Worm (Caenorhabditis elegans) whole organism, L4 larva: ENCODE data around the gene F49C12.12.

ENCODE experiments used
- D1046.2 ChIP-seq: fragments of 200-800 bp; sonication (Bioruptor generic); IDR thresholded peaks from 2 replicates; pipeline ENCODE4 v1.3.6; 2022; ENCODE audit warnings: missing genetic modification characterization, missing compliant biosample characterization
- F26F4.8 ChIP-seq: fragments of 200-800 bp; sonication (Bioruptor generic); conservative IDR thresholded peaks from 2 replicates; pipeline ENCODE4 v1.3.6; 2022; ENCODE audit warnings: missing genetic modification characterization, missing compliant biosample characterization
- T26A8.4 ChIP-seq: fragments of 200-800 bp; sonication (Bioruptor generic); IDR thresholded peaks from 2 replicates; pipeline ENCODE4 v1.3.6; 2022; ENCODE audit warnings: missing genetic modification characterization, missing compliant biosample characterization
- Y48G9A.11 ChIP-seq: fragments of 200-800 bp; sonication (Bioruptor generic); IDR thresholded peaks from 2 replicates; pipeline ENCODE4 v1.3.6; 2022; ENCODE audit warnings: missing genetic modification reagents, missing genetic modification characterization, missing compliant biosample characterization
- ZK337.2 ChIP-seq: fragments of 200-800 bp; sonication (Bioruptor generic); IDR thresholded peaks from 2 replicates; pipeline ENCODE4 v1.3.6; 2022; ENCODE audit warnings: missing genetic modification reagents, missing genetic modification characterization, missing compliant biosample characterization
- ceh-44 ChIP-seq: fragments of 200-800 bp; sonication (Bioruptor generic); IDR thresholded peaks from 2 replicates; pipeline ENCODE4 v1.3.6; 2022; ENCODE audit warnings: missing genetic modification reagents, missing genetic modification characterization, missing compliant biosample characterization
- ceh-62 ChIP-seq: sonication (generic microtip); optimal IDR thresholded peaks from 2 replicates; lab custom pipeline; 2017; ENCODE audit warnings: missing biosample characterization, missing genetic modification characterization
- daf-16 ChIP-seq, 3 experiments: sonication (generic microtip); optimal IDR thresholded peaks; 2 replicates each; lab custom pipeline; 2016 to 2017; ENCODE audit warnings: missing genetic modification characterization in 3 of 3, missing genetic modification reagents in 3 of 3, mild to moderate bottlenecking in 2 of 3, missing compliant biosample characterization in 2 of 3, missing biosample characterization in 1 of 3, moderate library complexity in 1 of 3
- dmd-8 ChIP-seq: fragments of 200-800 bp; sonication (Bioruptor generic); IDR thresholded peaks from 2 replicates; pipeline ENCODE4 v1.3.6; 2022; ENCODE audit warnings: missing genetic modification characterization, missing compliant biosample characterization
- dpl-1 ChIP-seq: fragments of 150-350 bp; optimal IDR thresholded peaks from 2 replicates; lab custom pipeline; 2014; ENCODE audit warnings: missing biosample characterization, missing genetic modification reagents, missing genetic modification characterization
- duxl-1 ChIP-seq: sonication (generic microtip); optimal IDR thresholded peaks from 2 replicates; lab custom pipeline; 2016; ENCODE audit warnings: mild to moderate bottlenecking, missing genetic modification characterization, moderate library complexity, missing compliant biosample characterization; ENCODE audit not compliant: poor library complexity
- egl-27 ChIP-seq: sonication (generic microtip); optimal IDR thresholded peaks from 3 replicates; lab custom pipeline; 2017; ENCODE audit warnings: missing biosample characterization, missing genetic modification reagents, missing genetic modification characterization
- fkh-10 ChIP-seq: fragments of 150-350 bp; optimal IDR thresholded peaks from 2 replicates; lab custom pipeline; 2014; ENCODE audit warnings: missing biosample characterization, missing genetic modification reagents, missing genetic modification characterization
- gei-8 ChIP-seq: fragments of 200-800 bp; sonication (Bioruptor generic); optimal IDR thresholded peaks from 2 replicates; lab custom pipeline; 2018; ENCODE audit warnings: mild to moderate bottlenecking, missing genetic modification characterization, missing compliant biosample characterization
- hif-1 ChIP-seq, 2 experiments: sonication (generic microtip); optimal IDR thresholded peaks; 2 replicates each; lab custom pipeline; 2016 to 2017; ENCODE audit warnings: missing compliant biosample characterization in 2 of 2, missing genetic modification characterization in 2 of 2, missing genetic modification reagents in 2 of 2, missing genotype in 2 of 2, mild to moderate bottlenecking in 1 of 2
- hlh-11 ChIP-seq: fragments of 200-800 bp; sonication (Bioruptor generic); optimal IDR thresholded peaks from 2 replicates; lab custom pipeline; 2018; ENCODE audit warnings: mild to moderate bottlenecking, missing genetic modification characterization, missing compliant biosample characterization
- hmg-1.1 ChIP-seq: fragments of 200-800 bp; sonication (Bioruptor generic); IDR thresholded peaks from 2 replicates; pipeline ENCODE4 v1.3.6; 2022; ENCODE audit warnings: missing genetic modification reagents, missing genetic modification characterization, missing compliant biosample characterization
- lin-29 ChIP-seq: fragments of 200-800 bp; sonication (Bioruptor generic); IDR thresholded peaks from 2 replicates; pipeline ENCODE4 v1.3.6; 2022; ENCODE audit warnings: missing genetic modification reagents, missing genetic modification characterization, missing compliant biosample characterization
- lin-38 ChIP-seq: fragments of 200-800 bp; sonication (Bioruptor generic); IDR thresholded peaks from 2 replicates; pipeline ENCODE4 v1.3.6; 2022; ENCODE audit warnings: missing genetic modification reagents, missing genetic modification characterization, missing compliant biosample characterization
- lir-3 ChIP-seq: sonication (generic microtip); optimal IDR thresholded peaks from 2 replicates; lab custom pipeline; 2016; ENCODE audit warnings: mild to moderate bottlenecking, missing genetic modification characterization, missing compliant biosample characterization
- mep-1 ChIP-seq: fragments of 150-350 bp; sonication (generic microtip); optimal IDR thresholded peaks from 3 replicates; lab custom pipeline; 2014; ENCODE audit warnings: missing biosample characterization, missing genetic modification characterization
- mxl-2 ChIP-seq: fragments of 200-800 bp; sonication (Bioruptor generic); conservative IDR thresholded peaks from 2 replicates; pipeline ENCODE4 v1.3.6; 2022; ENCODE audit warnings: missing genetic modification reagents, missing genetic modification characterization, missing compliant biosample characterization
- mxl-3 ChIP-seq: fragments of 200-800 bp; sonication (Bioruptor generic); optimal IDR thresholded peaks from 2 replicates; lab custom pipeline; 2018; ENCODE audit warnings: mild to moderate bottlenecking, missing genetic modification characterization, missing compliant biosample characterization
- nhr-102 ChIP-seq: sonication (generic microtip); optimal IDR thresholded peaks from 2 replicates; lab custom pipeline; 2016; ENCODE audit warnings: mild to moderate bottlenecking, missing genetic modification characterization, moderate library complexity, missing compliant biosample characterization
- nhr-111 ChIP-seq: fragments of 200-800 bp; sonication (Bioruptor generic); optimal IDR thresholded peaks from 2 replicates; lab custom pipeline; 2018; ENCODE audit warnings: mild to moderate bottlenecking, missing genetic modification characterization, missing compliant biosample characterization
- nhr-237 ChIP-seq: sonication (generic microtip); optimal IDR thresholded peaks from 2 replicates; lab custom pipeline; 2017; ENCODE audit warnings: missing biosample characterization, missing genetic modification characterization
- nhr-25 ChIP-seq: sonication (generic microtip); optimal IDR thresholded peaks from 2 replicates; lab custom pipeline; 2017; ENCODE audit warnings: missing genetic modification characterization, mild to moderate bottlenecking, missing compliant biosample characterization, antibody characterized with exemption, moderate library complexity, borderline replicate concordance; ENCODE audit not compliant: insufficient read depth
- nhr-41 ChIP-seq: fragments of 200-800 bp; sonication (Bioruptor generic); IDR thresholded peaks from 2 replicates; pipeline ENCODE4 v1.3.6; 2022; ENCODE audit warnings: missing genetic modification reagents, missing genetic modification characterization, missing compliant biosample characterization
- nhr-48 ChIP-seq: sonication (generic microtip); optimal IDR thresholded peaks from 2 replicates; lab custom pipeline; 2016; ENCODE audit warnings: mild to moderate bottlenecking, missing genetic modification characterization, missing compliant biosample characterization
- nhr-76 ChIP-seq: fragments of 150-350 bp; optimal IDR thresholded peaks from 2 replicates; lab custom pipeline; 2014; ENCODE audit warnings: missing biosample characterization, missing genetic modification characterization
- skn-1 ChIP-seq: fragments of 150-350 bp; optimal IDR thresholded peaks from 2 replicates; lab custom pipeline; 2014; ENCODE audit warnings: missing biosample characterization, missing genetic modification characterization
- snpc-1.2 ChIP-seq: fragments of 200-800 bp; sonication (Bioruptor generic); IDR thresholded peaks from 2 replicates; pipeline ENCODE4 v1.3.6; 2022; ENCODE audit warnings: missing genetic modification reagents, missing genetic modification characterization, missing compliant biosample characterization
- spr-1 ChIP-seq: sonication (generic microtip); optimal IDR thresholded peaks from 2 replicates; lab custom pipeline; 2016; ENCODE audit warnings: mild to moderate bottlenecking, missing genetic modification characterization, missing compliant biosample characterization
- spr-3 ChIP-seq: fragments of 200-800 bp; sonication (Bioruptor generic); optimal IDR thresholded peaks from 2 replicates; lab custom pipeline; 2018; ENCODE audit warnings: mild to moderate bottlenecking, missing genetic modification characterization, missing compliant biosample characterization
- tag-97 ChIP-seq: fragments of 200-800 bp; sonication (Bioruptor generic); IDR thresholded peaks from 2 replicates; pipeline ENCODE4 v1.3.6; 2022; ENCODE audit warnings: missing genetic modification characterization, missing compliant biosample characterization
- unc-130 ChIP-seq: sonication (generic microtip); optimal IDR thresholded peaks from 2 replicates; lab custom pipeline; 2016; ENCODE audit warnings: missing genetic modification reagents, missing genetic modification characterization, missing compliant biosample characterization
- vab-7 ChIP-seq: fragments of 200-800 bp; sonication (Bioruptor generic); IDR thresholded peaks from 2 replicates; pipeline ENCODE4 v1.3.6; 2022; ENCODE audit warnings: missing genetic modification reagents, missing genetic modification characterization, missing compliant biosample characterization
- zip-11 ChIP-seq: fragments of 200-800 bp; sonication (Bioruptor generic); IDR thresholded peaks from 2 replicates; pipeline ENCODE4 v1.3.6; 2022; ENCODE audit warnings: missing genetic modification characterization, missing compliant biosample characterization
- zip-2 ChIP-seq: fragments of 150-350 bp; optimal IDR thresholded peaks from 2 replicates; lab custom pipeline; 2014; ENCODE audit warnings: missing biosample characterization, missing genetic modification characterization
- ztf-11 ChIP-seq: fragments of 150-350 bp; optimal IDR thresholded peaks from 2 replicates; lab custom pipeline; 2014; ENCODE audit warnings: missing biosample characterization, missing genetic modification characterization
- ztf-7 ChIP-seq: fragments of 150-350 bp; optimal IDR thresholded peaks from 2 replicates; lab custom pipeline; 2014; ENCODE audit warnings: missing biosample characterization, missing genetic modification characterization

F49C12.12 gene

ce11 chrIV:9333007-9333406 lies 12.1 kb upstream of the F49C12.12 start (continued):
- TF ChIP-seq nhr-48 (tag; lab: Kevin White, UChicago) (no peak), nhr-111 (GFP tag; lab: Kevin White, UChicago) (no peak), snpc-1.2 (GFP tag; lab: Robert Waterston, UW) (no peak), mxl-2 (no peak), F26F4.8 (no peak), unc-130 (GFP tag; lab: Kevin White, UChicago) (no peak), dpl-1 (GFP tag; lab: Kevin White, UChicago) (no peak), dmd-8 (GFP tag; lab: Robert Waterston, UW) (no peak), tag-97 (GFP tag; lab: Robert Waterston, UW) (no peak), skn-1 (tag; lab: Kevin White, UChicago) (no peak), mep-1 (tag; lab: Kevin White, UChicago) (peak; percentile 21), ztf-11 (no peak), vab-7 (GFP tag; lab: Robert Waterston, UW) (no peak), hif-1 (tag; optimal IDR thresholded peaks at IDR 0.05; lab: Kevin White, UChicago) (no peak), lin-38 (peak; percentile 39; the same call in 1 of the 2 replicates), daf-16 (GFP tag; optimal IDR thresholded peaks at IDR 0.05; lab: Kevin White, UChicago) (peak in 1 of 2 experiments; percentile 2), daf-16 (tag; optimal IDR thresholded peaks at IDR 0.05; lab: Kevin White, UChicago) (peak; percentile 59), T26A8.4 (GFP tag; lab: Robert Waterston, UW) (no peak), Y48G9A.11 (GFP tag; lab: Robert Waterston, UW) (no peak), nhr-237 (tag; lab: Kevin White, UChicago) (no peak), ZK337.2 (GFP tag; lab: Robert Waterston, UW) (no peak), nhr-76 (tag; lab: Kevin White, UChicago) (no peak), lin-29 (GFP tag; lab: Robert Waterston, UW) (no peak)

ce11 chrIV:9330755-9331154 lies 9.9 kb upstream of the F49C12.12 start, which contains the start of gene nspg-7.1:
TSS of gene nspg-7.1 (minus strand) at chrIV:9330855.
- TF ChIP-seq zip-11 (GFP tag; lab: Robert Waterston, UW) (no peak), ceh-44 (GFP tag; lab: Robert Waterston, UW) (no peak), lin-29 (GFP tag; lab: Robert Waterston, UW) (no peak), nhr-111 (GFP tag; lab: Kevin White, UChicago) (no peak), hlh-11 (tag; lab: Kevin White, UChicago) (no peak), nhr-41 (GFP tag; lab: Robert Waterston, UW) (no peak), ceh-62 (tag; lab: Kevin White, UChicago) (no peak), mxl-2 (no peak), spr-1 (tag; lab: Kevin White, UChicago) (no peak), nhr-25 (no peak), T26A8.4 (GFP tag; lab: Robert Waterston, UW) (no peak), daf-16 (GFP tag; optimal IDR thresholded peaks at IDR 0.05; lab: Kevin White, UChicago) (no peak), daf-16 (tag; optimal IDR thresholded peaks at IDR 0.05; lab: Kevin White, UChicago) (no peak), gei-8 (GFP tag; lab: Kevin White, UChicago) (no peak)

- no peak for TF ChIP-seq ztf-7
- no peak for TF ChIP-seq dpl-1 (GFP tag; lab: Kevin White, UChicago)
- TF ChIP-seq nhr-102 (tag; lab: Kevin White, UChicago): no peak
- TF ChIP-seq nhr-76 (tag; lab: Kevin White, UChicago): no peak
- TF ChIP-seq lir-3 (tag; lab: Kevin White, UChicago): no peak
- TF ChIP-seq egl-27 (tag; lab: Kevin White, UChicago): no peak
- TF ChIP-seq fkh-10 (GFP tag; lab: Kevin White, UChicago): no peak
- TF ChIP-seq spr-3 (GFP tag; lab: Kevin White, UChicago): no peak
- no peak for TF ChIP-seq lin-38
- TF ChIP-seq lin-29 (GFP tag; lab: Robert Waterston, UW): no peak
- no peak for TF ChIP-seq zip-11 (GFP tag; lab: Robert Waterston, UW)
- TF ChIP-seq tag-97 (GFP tag; lab: Robert Waterston, UW): no peak
- TF ChIP-seq zip-2: no peak
- no peak for TF ChIP-seq mxl-3 (GFP tag; lab: Kevin White, UChicago)
- no peak for TF ChIP-seq duxl-1 (tag; lab: Kevin White, UChicago)
- no peak for TF ChIP-seq D1046.2 (GFP tag; lab: Robert Waterston, UW)
- TF ChIP-seq hmg-1.1 (GFP tag; lab: Robert Waterston, UW): no peak
These were observed 6.8 kb upstream of the F49C12.12 start, which contains the start of gene clec-183 for ce11 chrIV:9327706-9328105. TSS of gene clec-183 (plus strand) at chrIV:9328006.
